Worm (Caenorhabditis elegans): ENCODE data around the gene pat-2.
A peak's percentile ranks its signal among the peaks of the same experiment; 100 is the strongest.

pat-2 gene

DNA sequence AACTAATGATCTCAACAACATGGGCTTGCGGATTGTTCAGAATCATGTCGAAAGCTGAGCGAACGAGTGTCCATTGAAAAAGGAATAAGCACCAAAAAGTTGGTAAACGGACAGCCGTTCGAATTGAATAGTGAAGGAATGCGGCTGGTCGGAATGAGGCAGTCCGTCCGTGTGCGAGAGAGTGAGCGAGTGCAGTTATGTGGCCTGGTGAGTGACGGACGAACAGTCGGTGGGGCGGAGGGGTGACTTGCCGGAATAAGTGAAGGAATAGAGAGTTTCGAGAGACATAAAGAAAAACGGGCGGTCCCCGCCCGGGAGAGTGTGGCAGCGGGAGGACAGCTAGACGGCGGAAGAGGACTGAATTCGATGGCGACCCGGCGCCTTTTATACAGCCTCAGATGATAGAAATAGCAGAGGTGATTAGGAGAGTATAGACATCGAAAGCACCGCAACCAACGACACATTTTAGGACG lies 46.6 kb downstream of the pat-2 start:
- TF ChIP-seq B0336.3 (GFP tag; IDR thresholded peaks at IDR 0.05) (peak; percentile 85; the same call in 1 of the 2 replicates), F52B5.7 (tag; optimal IDR thresholded peaks at IDR 0.05) (peak; percentile 55), ama-1 (optimal IDR thresholded peaks at IDR 0.05) (peak; percentile 95), ama-1 (GFP tag; optimal IDR thresholded peaks at IDR 0.05) (no peak), aptf-2 (GFP tag; conservative IDR thresholded peaks at IDR 0.05) (no peak), F10E7.11 (tag; optimal IDR thresholded peaks at IDR 0.05) (no peak), ztf-22 (GFP tag; optimal IDR thresholded peaks at IDR 0.05) (peak; percentile 83), mes-4 (tag; optimal IDR thresholded peaks at IDR 0.05) (no peak), ccch-3 (GFP tag; optimal IDR thresholded peaks at IDR 0.05) (no peak), nhr-27 (tag; optimal IDR thresholded peaks at IDR 0.05) (peak; percentile 20), pbrm-1 (GFP tag; IDR thresholded peaks at IDR 0.05) (peak; percentile 36; the same call in 1 of the 2 replicates), lin-40 (tag; optimal IDR thresholded peaks at IDR 0.05) (peak; percentile 55), F39B2.1 (GFP tag; IDR thresholded peaks at IDR 0.05) (no peak), hmg-1.2 (GFP tag; IDR thresholded peaks at IDR 0.05) (peak; percentile 83), ztf-26 (tag; optimal IDR thresholded peaks at IDR 0.05) (peak; percentile 87), efl-1 (GFP tag; optimal IDR thresholded peaks at IDR 0.05) (no peak), ztf-3 (GFP tag; optimal IDR thresholded peaks at IDR 0.05) (peak; percentile 13), F22D6.2 (tag; optimal IDR thresholded peaks at IDR 0.05) (peak; percentile 52), hlh-12 (tag; optimal IDR thresholded peaks at IDR 0.05) (no peak), pha-4 (tag; optimal IDR thresholded peaks at IDR 0.05) (peak; percentile 13), hsf-1 (GFP tag; IDR thresholded peaks at IDR 0.05) (0 out of 2 replicates have a peak, but pooled peaks have one; percentile 8), Y53G8AR.9 (GFP tag; conservative IDR thresholded peaks at IDR 0.05) (peak; percentile 83), ceh-100 (GFP tag; IDR thresholded peaks at IDR 0.05) (peak; percentile 54; the same call in 1 of the 2 replicates), ceh-40 (GFP tag; IDR thresholded peaks at IDR 0.05) (no peak), unc-62 (GFP tag; optimal IDR thresholded peaks at IDR 0.05) (no peak), ztf-6 (GFP tag; IDR thresholded peaks at IDR 0.05) (no peak), hrde-1 (tag; optimal IDR thresholded peaks at IDR 0.05; ENCODE audit: borderline replicate concordance) (no peak), nhr-120 (GFP tag; IDR thresholded peaks at IDR 0.05) (0 out of 2 replicates have a peak, but pooled peaks have one; percentile 85), athp-1 (tag; optimal IDR thresholded peaks at IDR 0.05) (peak; percentile 75), egl-44 (GFP tag; IDR thresholded peaks at IDR 0.05) (peak; percentile 86), unc-130 (GFP tag; optimal IDR thresholded peaks at IDR 0.05) (peak; percentile 16), snpc-4 (GFP tag; optimal IDR thresholded peaks at IDR 0.05) (no peak), snpc-4 (tag; optimal IDR thresholded peaks at IDR 0.05) (peak in 3 of 4 experiments; percentile 27 to 45 (median 27)), snpc-1.3 (tag; optimal IDR thresholded peaks at IDR 0.05; ENCODE audit: insufficient read depth) (no peak), F57A8.1 (GFP tag; optimal IDR thresholded peaks at IDR 0.05) (peak; percentile 46), nfya-1 (tag; optimal IDR thresholded peaks at IDR 0.05; ENCODE audit: borderline replicate concordance, insufficient read depth) (no peak), him-1 (tag; optimal IDR thresholded peaks at IDR 0.05) (no peak), D2030.7 (GFP tag; IDR thresholded peaks at IDR 0.05) (no peak), lin-26 (GFP tag; IDR thresholded peaks at IDR 0.05) (peak; percentile 74), ztf-25 (GFP tag; IDR thresholded peaks at IDR 0.05) (0 out of 2 replicates have a peak, but pooled peaks have one; percentile 45), ceh-79 (tag; optimal IDR thresholded peaks at IDR 0.05) (peak; percentile 41), C17E4.6 (GFP tag; IDR thresholded peaks at IDR 0.05) (no peak), egl-18 (GFP tag; IDR thresholded peaks at IDR 0.05) (no peak), rpc-1 (optimal IDR thresholded peaks at IDR 0.05) (no peak), rpc-1 (tag; optimal IDR thresholded peaks at IDR 0.05) (no peak), zfh-2 (GFP tag; conservative IDR thresholded peaks at IDR 0.05) (peak; percentile 98), bed-2 (GFP tag; IDR thresholded peaks at IDR 0.05) (no peak), rcor-1 (GFP tag; IDR thresholded peaks at IDR 0.05) (0 out of 2 replicates have a peak, but pooled peaks have one; percentile 24), somi-1 (GFP tag; optimal IDR thresholded peaks at IDR 0.05) (peak; percentile 86), attf-3 (GFP tag; conservative IDR thresholded peaks at IDR 0.05) (no peak)
